Worm (Caenorhabditis elegans): Measurements from ENCODE around the gene F49H6.5.
"Not testable (repeated sequence)": the region's sequence is repeated elsewhere in the genome, so short reads cannot be mapped to it uniquely, and the experiment has no call there.

F49H6.5 gene

ce11 chrV:17019690-17020089 is 3.4 kb upstream of the F49H6.5 start, which contains the start of gene F49H6.17:
F49H6.17 (plus strand) TSS chrV:17019990.
- TF ChIP-seq egrh-3 (GFP tag; IDR thresholded peaks at IDR 0.05) = no peak
- TF ChIP-seq aptf-2 (GFP tag; conservative IDR thresholded peaks at IDR 0.05) = no peak
- TF ChIP-seq ceh-79 (tag; optimal IDR thresholded peaks at IDR 0.05) = no peak
- no peak for TF ChIP-seq B0019.2 (GFP tag; conservative IDR thresholded peaks at IDR 0.05)
- TF ChIP-seq madf-8 (GFP tag; conservative IDR thresholded peaks at IDR 0.05) = no peak
- no peak for TF ChIP-seq snpc-3.4 (tag; optimal IDR thresholded peaks at IDR 0.05)
- TF ChIP-seq B0336.3 (GFP tag; IDR thresholded peaks at IDR 0.05) = no peak
- no peak for TF ChIP-seq mes-4 (tag; optimal IDR thresholded peaks at IDR 0.05)
- TF ChIP-seq F10E7.11 (tag; optimal IDR thresholded peaks at IDR 0.05) = no peak

ce11 chrV:17021361-17021760 is 1.7 kb upstream of the F49H6.5 start, which contains the start of gene F49H6.12:
F49H6.12 (minus strand) TSS chrV:17021461.
- TF ChIP-seq ZK185.1 (tag; optimal IDR thresholded peaks at IDR 0.05; ENCODE audit: poor library complexity, severe bottlenecking) (no peak), cebp-1 (GFP tag; IDR thresholded peaks at IDR 0.05) (no peak), cebp-1 (tag; optimal IDR thresholded peaks at IDR 0.05) (no peak), B0261.1 (tag; optimal IDR thresholded peaks at IDR 0.05) (no peak), ceh-40 (GFP tag; IDR thresholded peaks at IDR 0.05) (no peak), zfh-2 (GFP tag; conservative IDR thresholded peaks at IDR 0.05) (no peak), hlh-12 (tag; optimal IDR thresholded peaks at IDR 0.05) (no peak), Y53G8AR.9 (GFP tag; conservative IDR thresholded peaks at IDR 0.05) (no peak), rcor-1 (GFP tag; IDR thresholded peaks at IDR 0.05) (no peak), lin-54 (GFP tag; optimal IDR thresholded peaks at IDR 0.05) (no peak), attf-6 (GFP tag; IDR thresholded peaks at IDR 0.05) (no peak), fkh-3 (tag; optimal IDR thresholded peaks at IDR 0.05) (no peak), lin-40 (tag; optimal IDR thresholded peaks at IDR 0.05) (no peak), akir-1 (GFP tag; optimal IDR thresholded peaks at IDR 0.05) (no peak), ztf-18 (tag; optimal IDR thresholded peaks at IDR 0.05) (no peak), dox-1 (GFP tag; IDR thresholded peaks at IDR 0.05) (no peak), nhr-120 (GFP tag; IDR thresholded peaks at IDR 0.05) (no peak)

ce11 chrV:17022100-17022499 is 941 bp upstream of the F49H6.5 start:
- TF ChIP-seq nfyb-1 (GFP tag; IDR thresholded peaks at IDR 0.05) (0 out of 2 replicates have a peak, but pooled peaks have one; percentile 39), zfh-2 (GFP tag; conservative IDR thresholded peaks at IDR 0.05) (peak; percentile 90), pbrm-1 (GFP tag; IDR thresholded peaks at IDR 0.05) (0 out of 2 replicates have a peak, but pooled peaks have one; percentile 20), dox-1 (GFP tag; IDR thresholded peaks at IDR 0.05) (peak; percentile 39; the same call in 1 of the 2 replicates), lin-26 (GFP tag; IDR thresholded peaks at IDR 0.05) (0 out of 2 replicates have a peak, but pooled peaks have one; percentile 36), ceh-91 (GFP tag; IDR thresholded peaks at IDR 0.05) (0 out of 2 replicates have a peak, but pooled peaks have one; percentile 15), egrh-3 (GFP tag; IDR thresholded peaks at IDR 0.05) (peak; percentile 74; the same call in 1 of the 2 replicates), snpc-4 (tag; optimal IDR thresholded peaks at IDR 0.05) (peak in 1 of 4 experiments; percentile 59)
- TF ChIP-seq snpc-4 (GFP tag; optimal IDR thresholded peaks at IDR 0.05) = not testable (repeated sequence)

ce11 chrV:17026289-17026688 is 3.2 kb downstream of the F49H6.5 start, which contains the start of gene F49H6.15:
F49H6.15 (minus strand) TSS chrV:17026389.
- TF ChIP-seq ztf-18 (tag; optimal IDR thresholded peaks at IDR 0.05) (no peak), madf-6 (GFP tag; IDR thresholded peaks at IDR 0.05) (no peak), ztf-25 (GFP tag; IDR thresholded peaks at IDR 0.05) (no peak), nfya-1 (tag; optimal IDR thresholded peaks at IDR 0.05; ENCODE audit: borderline replicate concordance, insufficient read depth) (no peak), lir-1 (GFP tag; conservative IDR thresholded peaks at IDR 0.05) (no peak), nhr-179 (tag; optimal IDR thresholded peaks at IDR 0.05) (no peak), rpc-1 (optimal IDR thresholded peaks at IDR 0.05) (no peak), rpc-1 (tag; optimal IDR thresholded peaks at IDR 0.05) (no peak), tlf-1 (GFP tag; optimal IDR thresholded peaks at IDR 0.05) (no peak), F55B11.4 (tag; optimal IDR thresholded peaks at IDR 0.05; ENCODE audit: borderline replicate concordance, insufficient read depth) (no peak)

All from whole organism, young adult.